Fruit fly (Drosophila melanogaster): ENCODE measurements around the gene CG8568.

DNA sequence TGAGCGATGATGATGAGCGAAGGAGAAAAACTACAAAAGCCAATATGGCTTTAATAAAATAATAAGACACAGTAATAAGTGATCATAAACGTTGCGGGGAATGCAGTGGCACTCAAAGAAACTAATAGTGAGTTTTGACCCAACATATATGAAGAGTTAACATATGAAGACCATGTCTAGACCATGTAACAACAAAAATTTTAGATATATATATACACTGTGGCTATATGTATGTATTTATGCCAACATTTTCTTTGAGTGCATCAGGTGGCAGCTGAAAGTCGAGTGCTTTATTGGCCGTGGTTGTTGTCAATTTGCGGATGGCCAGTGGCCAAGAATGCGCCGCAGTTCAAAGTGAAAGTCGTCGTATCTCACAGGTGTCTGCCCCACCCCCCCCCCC, 21.5 kb upstream of the CG8568 start:
- TF ChIP-seq CG8478 (optimal IDR thresholded peaks at IDR 0.05) (no peak), CTCF (optimal IDR thresholded peaks at IDR 0.05) (no peak)
